Worm (Caenorhabditis elegans) whole organism, late embryonic: Measurements from ENCODE around the gene gcsh-1.
A peak's percentile ranks its signal among the peaks of the same experiment; 100 is the strongest.

ENCODE experiments used
- K02D7.2 ChIP-seq: sonication (generic microtip); optimal IDR thresholded peaks from 2 replicates; lab custom pipeline; 2017; ENCODE audit warnings: mild to moderate bottlenecking, missing genetic modification characterization, missing compliant biosample characterization
- K09A11.1 ChIP-seq: sonication (generic microtip); optimal IDR thresholded peaks from 2 replicates; lab custom pipeline; 2017; ENCODE audit warnings: antibody characterized with exemption, mild to moderate bottlenecking, missing genetic modification characterization, missing compliant biosample characterization; ENCODE audit not compliant: insufficient read depth
- Y22D7AL.16 ChIP-seq: sonication (generic microtip); optimal IDR thresholded peaks from 2 replicates; lab custom pipeline; 2016; ENCODE audit warnings: missing genetic modification characterization, missing compliant biosample characterization
- ama-1 ChIP-seq: fragments of 150-350 bp; optimal IDR thresholded peaks from 2 replicates; lab custom pipeline; 2014
- ceh-19 ChIP-seq: fragments of 200-800 bp; sonication (Bioruptor generic); optimal IDR thresholded peaks from 2 replicates; lab custom pipeline; 2018; ENCODE audit warnings: mild to moderate bottlenecking, missing genetic modification characterization, missing compliant biosample characterization
- ceh-2 ChIP-seq: sonication (generic microtip); optimal IDR thresholded peaks from 2 replicates; lab custom pipeline; 2016; ENCODE audit warnings: missing genotype, missing genetic modification characterization, missing compliant biosample characterization
- ceh-22 ChIP-seq: sonication (generic microtip); optimal IDR thresholded peaks from 2 replicates; lab custom pipeline; 2017; ENCODE audit warnings: missing biosample characterization, missing genetic modification characterization
- ceh-34 ChIP-seq: sonication (generic microtip); optimal IDR thresholded peaks from 2 replicates; lab custom pipeline; 2016; ENCODE audit warnings: mild to moderate bottlenecking, missing genetic modification characterization, missing compliant biosample characterization
- ceh-45 ChIP-seq: fragments of 200-800 bp; sonication (Bioruptor generic); IDR thresholded peaks from 2 replicates; pipeline ENCODE4 v1.3.6; 2022; ENCODE audit warnings: missing genetic modification reagents, missing genetic modification characterization, missing compliant biosample characterization
- ceh-6 ChIP-seq: fragments of 200-800 bp; sonication (Bioruptor generic); optimal IDR thresholded peaks from 2 replicates; lab custom pipeline; 2018; ENCODE audit warnings: mild to moderate bottlenecking, missing genetic modification characterization, missing compliant biosample characterization
- ceh-9 ChIP-seq: sonication (generic microtip); optimal IDR thresholded peaks from 2 replicates; lab custom pipeline; 2016; ENCODE audit warnings: mild to moderate bottlenecking, missing genetic modification characterization, inconsistent platforms, missing compliant biosample characterization
- che-1 ChIP-seq: sonication (generic microtip); optimal IDR thresholded peaks from 2 replicates; lab custom pipeline; 2016; ENCODE audit warnings: mild to moderate bottlenecking, missing genetic modification characterization, missing compliant biosample characterization
- dmd-4 ChIP-seq: sonication (generic microtip); optimal IDR thresholded peaks from 2 replicates; lab custom pipeline; 2016; ENCODE audit warnings: borderline replicate concordance, missing genetic modification characterization, missing compliant biosample characterization
- elt-2 ChIP-seq: sonication (generic microtip); optimal IDR thresholded peaks from 2 replicates; lab custom pipeline; 2016; ENCODE audit warnings: missing genetic modification reagents, missing genetic modification characterization, missing compliant biosample characterization
- ets-4 ChIP-seq: sonication (generic microtip); optimal IDR thresholded peaks from 2 replicates; lab custom pipeline; 2016; ENCODE audit warnings: missing genetic modification characterization, missing compliant biosample characterization
- eyg-1 ChIP-seq: sonication (generic microtip); optimal IDR thresholded peaks from 2 replicates; lab custom pipeline; 2016; ENCODE audit warnings: missing genotype, missing genetic modification characterization, missing compliant biosample characterization
- fax-1 ChIP-seq: sonication (generic microtip); optimal IDR thresholded peaks from 2 replicates; lab custom pipeline; 2016; ENCODE audit warnings: missing genotype, missing genetic modification characterization, missing compliant biosample characterization
- fkh-10 ChIP-seq: fragments of 150-350 bp; optimal IDR thresholded peaks from 2 replicates; lab custom pipeline; 2014; ENCODE audit warnings: missing biosample characterization, missing genetic modification reagents, missing genetic modification characterization
- gmeb-2 ChIP-seq: sonication (generic microtip); optimal IDR thresholded peaks from 2 replicates; lab custom pipeline; 2016; ENCODE audit warnings: missing genetic modification characterization, inconsistent platforms, missing compliant biosample characterization
- hlh-13 ChIP-seq: fragments of 200-800 bp; sonication (Bioruptor generic); optimal IDR thresholded peaks from 2 replicates; lab custom pipeline; 2018; ENCODE audit warnings: mild to moderate bottlenecking, missing genetic modification characterization, missing compliant biosample characterization
- hlh-15 ChIP-seq: sonication (generic microtip); optimal IDR thresholded peaks from 2 replicates; lab custom pipeline; 2016; ENCODE audit warnings: missing genetic modification characterization, missing compliant biosample characterization
- hlh-30 ChIP-seq: sonication (generic microtip); optimal IDR thresholded peaks from 2 replicates; lab custom pipeline; 2017; ENCODE audit warnings: antibody characterized with exemption, missing genetic modification characterization, missing compliant biosample characterization; ENCODE audit not compliant: insufficient read depth
- hlh-6 ChIP-seq: sonication (generic microtip); optimal IDR thresholded peaks from 2 replicates; lab custom pipeline; 2016; ENCODE audit warnings: missing genotype, missing genetic modification characterization, missing compliant biosample characterization
- hlh-8 ChIP-seq: sonication (generic microtip); optimal IDR thresholded peaks from 2 replicates; lab custom pipeline; 2016; ENCODE audit warnings: missing genotype, missing genetic modification characterization, missing compliant biosample characterization
- lim-6 ChIP-seq: sonication (generic microtip); optimal IDR thresholded peaks from 2 replicates; lab custom pipeline; 2016; ENCODE audit warnings: missing genetic modification characterization, missing compliant biosample characterization
- lin-11 ChIP-seq: fragments of 200-800 bp; sonication (Bioruptor generic); optimal IDR thresholded peaks from 2 replicates; lab custom pipeline; 2018; ENCODE audit warnings: mild to moderate bottlenecking, missing genetic modification characterization, missing compliant biosample characterization
- nfya-1 ChIP-seq: sonication (generic microtip); optimal IDR thresholded peaks from 2 replicates; lab custom pipeline; 2017; ENCODE audit warnings: missing genetic modification characterization, mild to moderate bottlenecking, missing compliant biosample characterization, antibody characterized with exemption, moderate library complexity
- nhr-232 ChIP-seq: sonication (generic microtip); optimal IDR thresholded peaks from 2 replicates; lab custom pipeline; 2016; ENCODE audit warnings: missing genetic modification characterization, missing compliant biosample characterization
- npax-4 ChIP-seq: sonication (generic microtip); optimal IDR thresholded peaks from 2 replicates; lab custom pipeline; 2016; ENCODE audit warnings: missing genetic modification characterization, missing compliant biosample characterization
- odd-2 ChIP-seq: sonication (generic microtip); optimal IDR thresholded peaks from 2 replicates; lab custom pipeline; 2017; ENCODE audit warnings: antibody characterized with exemption, mild to moderate bottlenecking, missing genetic modification characterization, missing compliant biosample characterization
- pag-3 ChIP-seq: sonication (generic microtip); optimal IDR thresholded peaks from 2 replicates; lab custom pipeline; 2016; ENCODE audit warnings: missing compliant biosample characterization, missing genetic modification characterization, borderline replicate concordance
- pat-9 ChIP-seq: fragments of 200-800 bp; sonication (Bioruptor generic); optimal IDR thresholded peaks from 2 replicates; lab custom pipeline; 2018; ENCODE audit warnings: mild to moderate bottlenecking, missing genetic modification characterization, moderate library complexity, missing compliant biosample characterization
- ref-2 ChIP-seq: sonication (generic microtip); optimal IDR thresholded peaks from 2 replicates; lab custom pipeline; 2016; ENCODE audit warnings: missing genetic modification characterization, missing compliant biosample characterization
- rnt-1 ChIP-seq: sonication (generic microtip); optimal IDR thresholded peaks from 2 replicates; lab custom pipeline; 2016; ENCODE audit warnings: missing genetic modification characterization, missing compliant biosample characterization
- sdc-2 ChIP-seq: sonication (generic microtip); optimal IDR thresholded peaks from 2 replicates; lab custom pipeline; 2016; ENCODE audit warnings: missing genotype, missing genetic modification characterization, missing compliant biosample characterization
- sox-2 ChIP-seq: fragments of 200-800 bp; sonication (Bioruptor generic); IDR thresholded peaks from 2 replicates; pipeline ENCODE4 v1.3.6; 2022; ENCODE audit warnings: missing genetic modification reagents, missing genetic modification characterization, missing compliant biosample characterization
- sox-4 ChIP-seq: sonication (generic microtip); optimal IDR thresholded peaks from 2 replicates; lab custom pipeline; 2017; ENCODE audit warnings: mild to moderate bottlenecking, missing genetic modification characterization, inconsistent platforms, missing compliant biosample characterization
- syd-9 ChIP-seq: sonication (generic microtip); optimal IDR thresholded peaks from 2 replicates; lab custom pipeline; 2016; ENCODE audit warnings: mild to moderate bottlenecking, missing genetic modification characterization, moderate library complexity, missing compliant biosample characterization
- tbx-2 ChIP-seq: sonication (generic microtip); optimal IDR thresholded peaks from 2 replicates; lab custom pipeline; 2016; ENCODE audit warnings: missing genetic modification characterization, missing compliant biosample characterization
- tbx-7 ChIP-seq: sonication (generic microtip); optimal IDR thresholded peaks from 2 replicates; lab custom pipeline; 2016; ENCODE audit warnings: missing genotype, missing genetic modification characterization, missing compliant biosample characterization
- ttx-3 ChIP-seq: sonication (generic microtip); optimal IDR thresholded peaks from 2 replicates; lab custom pipeline; 2016; ENCODE audit warnings: missing genetic modification reagents, missing genetic modification characterization, missing compliant biosample characterization
- unc-42 ChIP-seq: sonication (generic microtip); optimal IDR thresholded peaks from 2 replicates; lab custom pipeline; 2016; ENCODE audit warnings: missing genotype, missing genetic modification characterization, missing compliant biosample characterization
- unc-55 ChIP-seq: sonication (generic microtip); optimal IDR thresholded peaks from 2 replicates; lab custom pipeline; 2017; ENCODE audit warnings: missing biosample characterization, missing genetic modification reagents, missing genetic modification characterization
- zip-5 ChIP-seq: sonication (generic microtip); optimal IDR thresholded peaks from 2 replicates; lab custom pipeline; 2016; ENCODE audit warnings: missing genetic modification characterization, missing compliant biosample characterization

gcsh-1 gene

DNA sequence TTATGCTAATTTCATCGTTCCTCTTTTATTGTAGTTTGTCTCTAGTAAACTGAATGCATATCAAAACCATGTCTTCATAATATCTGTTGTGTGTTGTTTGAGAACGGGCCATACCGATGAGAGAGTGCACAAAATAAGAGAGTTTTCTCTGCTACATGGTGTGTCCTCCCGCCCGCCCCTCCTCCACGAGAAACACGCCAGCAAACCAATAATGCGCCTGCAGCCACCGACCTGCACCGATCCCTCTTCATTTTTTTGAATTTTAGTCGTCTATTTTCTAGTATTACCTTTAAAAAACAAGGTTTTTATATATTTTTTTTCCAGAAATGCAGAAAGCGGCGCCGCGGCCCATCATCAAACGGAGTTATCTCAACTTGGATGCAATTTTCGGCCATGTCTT lies 34.6 kb downstream of the gcsh-1 start, which contains the start of gene gfi-3 (continued):
- TF ChIP-seq dmd-4 (tag; lab: Kevin White, UChicago) (peak; percentile 36), odd-2 (no peak), tbx-2 (tag; lab: Kevin White, UChicago) (peak; percentile 72), ceh-9 (tag; lab: Kevin White, UChicago) (no peak), ets-4 (tag; lab: Kevin White, UChicago) (no peak), ttx-3 (peak; percentile 41), pat-9 (tag; lab: Kevin White, UChicago) (peak; percentile 2), ceh-19 (GFP tag; lab: Kevin White, UChicago) (no peak), zip-5 (tag; lab: Kevin White, UChicago) (no peak), ama-1 (lab: Kevin White, UChicago) (no peak), tbx-7 (tag; lab: Kevin White, UChicago) (no peak), sox-2 (no peak), che-1 (no peak), hlh-30 (tag; lab: Kevin White, UChicago) (no peak), lim-6 (tag; lab: Kevin White, UChicago) (no peak), gmeb-2 (tag; lab: Kevin White, UChicago) (peak; percentile 26), K09A11.1 (no peak), rnt-1 (tag; lab: Kevin White, UChicago) (peak; percentile 25), hlh-8 (tag; lab: Kevin White, UChicago) (no peak), Y22D7AL.16 (tag; lab: Kevin White, UChicago) (no peak), elt-2 (tag; lab: Kevin White, UChicago) (peak; percentile 72), lin-11 (tag; lab: Kevin White, UChicago) (no peak), fax-1 (tag; lab: Kevin White, UChicago) (no peak), sdc-2 (tag; lab: Kevin White, UChicago) (peak; percentile 76), pag-3 (no peak), ceh-2 (peak; percentile 4), hlh-13 (no peak), ceh-22 (tag; lab: Kevin White, UChicago) (no peak), nfya-1 (tag; lab: Kevin White, UChicago) (peak; percentile 72), ceh-34 (tag; lab: Kevin White, UChicago) (peak; percentile 77), ceh-45 (GFP tag; lab: Robert Waterston, UW) (no peak), ceh-6 (no peak), hlh-15 (no peak), sox-4 (tag; lab: Kevin White, UChicago) (peak; percentile 33), unc-55 (GFP tag; lab: Kevin White, UChicago) (peak; percentile 23), nhr-232 (tag; lab: Kevin White, UChicago) (no peak), unc-42 (tag; lab: Kevin White, UChicago) (peak; percentile 27), hlh-6 (no peak), fkh-10 (GFP tag; lab: Kevin White, UChicago) (no peak), syd-9 (tag; lab: Kevin White, UChicago) (peak; percentile 10), npax-4 (tag; lab: Kevin White, UChicago) (no peak), ref-2 (tag; lab: Kevin White, UChicago) (no peak), eyg-1 (tag; lab: Kevin White, UChicago) (no peak), K02D7.2 (tag; lab: Kevin White, UChicago) (no peak)
